Worm (Caenorhabditis elegans) whole organism, early embryonic: ENCODE measurements around the gene F56C4.1.

Experiments used
- B0310.2 ChIP-seq: sonication (generic microtip); optimal IDR thresholded peaks from 2 replicates; lab custom pipeline; 2016; ENCODE audit warnings: mild to moderate bottlenecking, missing genetic modification characterization, missing compliant biosample characterization
- aly-1 ChIP-seq: sonication (generic microtip); optimal IDR thresholded peaks from 2 replicates; lab custom pipeline; 2016; ENCODE audit warnings: missing genetic modification characterization, missing compliant biosample characterization
- ama-1 ChIP-seq: fragments of 150-350 bp; optimal IDR thresholded peaks from 2 replicates; lab custom pipeline; 2014
- ceh-13 ChIP-seq: fragments of 200-800 bp; sonication (Bioruptor generic); optimal IDR thresholded peaks from 2 replicates; lab custom pipeline; 2018; ENCODE audit warnings: mild to moderate bottlenecking, missing genetic modification characterization, missing compliant biosample characterization
- ceh-36 ChIP-seq: sonication (generic microtip); optimal IDR thresholded peaks from 2 replicates; lab custom pipeline; 2016; ENCODE audit warnings: missing genetic modification characterization, inconsistent platforms, missing compliant biosample characterization
- ets-7 ChIP-seq: sonication (generic microtip); optimal IDR thresholded peaks from 2 replicates; lab custom pipeline; 2016; ENCODE audit warnings: missing genotype, missing genetic modification characterization, missing compliant biosample characterization
- flt-1 ChIP-seq: fragments of 200-800 bp; sonication (Bioruptor generic); IDR thresholded peaks from 2 replicates; pipeline ENCODE4 v1.3.6; 2022; ENCODE audit warnings: missing genetic modification characterization, missing compliant biosample characterization
- hnd-1 ChIP-seq: sonication (generic microtip); optimal IDR thresholded peaks from 2 replicates; lab custom pipeline; 2016; ENCODE audit warnings: missing genetic modification characterization, missing compliant biosample characterization
- sea-1 ChIP-seq: fragments of 200-800 bp; sonication (Bioruptor generic); conservative IDR thresholded peaks from 2 replicates; pipeline ENCODE4 v1.3.6; 2022; ENCODE audit warnings: missing genetic modification characterization, missing compliant biosample characterization

ce11 chrIV:10680379-10680778, 43.6 kb downstream of the F56C4.1 start, which contains the start of gene K08C7.4:
- TF ChIP-seq ets-7 (tag; lab: Kevin White, UChicago): no peak
- no peak for TF ChIP-seq flt-1 (GFP tag; lab: Robert Waterston, UW)
- TF ChIP-seq sea-1 (GFP tag; lab: Robert Waterston, UW): no peak
- TF ChIP-seq ama-1: no peak
- TF ChIP-seq B0310.2 (tag; lab: Kevin White, UChicago): no peak
- no peak for TF ChIP-seq ceh-36 (tag; lab: Kevin White, UChicago)
- TF ChIP-seq aly-1: no peak
- TF ChIP-seq ceh-13 (GFP tag; lab: Kevin White, UChicago): no peak
- no peak for TF ChIP-seq hnd-1 (tag; lab: Kevin White, UChicago)
